Worm (Caenorhabditis elegans) whole organism, mixed stage, embryonic: Measurements from ENCODE around the gene nhr-249.

Experiments used
- M03D4.4 ChIP-seq: sonication (generic microtip); optimal IDR thresholded peaks from 2 replicates; lab custom pipeline; 2017; ENCODE audit warnings: mild to moderate bottlenecking, missing genetic modification characterization, missing compliant biosample characterization
- bed-3 ChIP-seq: fragments of 200-800 bp; sonication (Bioruptor generic); optimal IDR thresholded peaks from 3 replicates; lab custom pipeline; 2018; ENCODE audit warnings: mild to moderate bottlenecking, missing genetic modification characterization, moderate library complexity, missing compliant biosample characterization
- blmp-1 ChIP-seq: fragments of 150-350 bp; optimal IDR thresholded peaks from 2 replicates; lab custom pipeline; 2014; ENCODE audit warnings: missing biosample characterization, missing genetic modification characterization
- ceh-39 ChIP-seq: fragments of 150-350 bp; optimal IDR thresholded peaks from 2 replicates; lab custom pipeline; 2014; ENCODE audit warnings: missing biosample characterization, missing genetic modification characterization
- ceh-43 ChIP-seq: fragments of 200-800 bp; sonication (Bioruptor generic); optimal IDR thresholded peaks from 2 replicates; lab custom pipeline; 2018; ENCODE audit warnings: mild to moderate bottlenecking, missing genetic modification characterization, moderate library complexity, missing compliant biosample characterization
- ceh-83 ChIP-seq: fragments of 200-800 bp; sonication (Bioruptor generic); optimal IDR thresholded peaks from 2 replicates; lab custom pipeline; 2018; ENCODE audit warnings: mild to moderate bottlenecking, missing genetic modification characterization, missing compliant biosample characterization
- ces-1 ChIP-seq: fragments of 150-350 bp; optimal IDR thresholded peaks from 2 replicates; lab custom pipeline; 2014; ENCODE audit warnings: missing biosample characterization, missing genetic modification reagents, missing genetic modification characterization
- cnd-1 ChIP-seq: fragments of 200-800 bp; sonication (Bioruptor generic); optimal IDR thresholded peaks from 2 replicates; lab custom pipeline; 2018; ENCODE audit warnings: mild to moderate bottlenecking, missing genetic modification characterization, missing compliant biosample characterization
- drap-1 ChIP-seq: fragments of 200-800 bp; sonication (Bioruptor generic); optimal IDR thresholded peaks from 3 replicates; lab custom pipeline; 2018; ENCODE audit warnings: mild to moderate bottlenecking, missing genetic modification characterization, missing compliant biosample characterization
- elt-1 ChIP-seq: sonication (generic microtip); optimal IDR thresholded peaks from 2 replicates; lab custom pipeline; 2017; ENCODE audit warnings: missing genetic modification characterization, mild to moderate bottlenecking, missing compliant biosample characterization, antibody characterized with exemption, moderate library complexity, borderline replicate concordance; ENCODE audit not compliant: insufficient read depth
- elt-3 ChIP-seq: fragments of 150-350 bp; optimal IDR thresholded peaks from 2 replicates; lab custom pipeline; 2014; ENCODE audit warnings: missing biosample characterization, missing genetic modification characterization
- flh-1 ChIP-seq: fragments of 200-800 bp; sonication (Bioruptor generic); optimal IDR thresholded peaks from 2 replicates; lab custom pipeline; 2018; ENCODE audit warnings: mild to moderate bottlenecking, missing genetic modification characterization, moderate library complexity, missing compliant biosample characterization
- ham-2 ChIP-seq: fragments of 200-800 bp; sonication (Bioruptor generic); optimal IDR thresholded peaks from 2 replicates; lab custom pipeline; 2018; ENCODE audit warnings: mild to moderate bottlenecking, missing genetic modification characterization, missing compliant biosample characterization
- hlh-1 ChIP-seq: fragments of 150-350 bp; optimal IDR thresholded peaks from 2 replicates; lab custom pipeline; 2014; ENCODE audit warnings: missing biosample characterization, missing genetic modification reagents, missing genetic modification characterization
- lin-13 ChIP-seq: fragments of 150-350 bp; optimal IDR thresholded peaks from 2 replicates; lab custom pipeline; 2014; ENCODE audit warnings: missing biosample characterization, missing genetic modification characterization
- lin-32 ChIP-seq: fragments of 200-800 bp; sonication (Bioruptor generic); optimal IDR thresholded peaks from 2 replicates; lab custom pipeline; 2018; ENCODE audit warnings: mild to moderate bottlenecking, missing genetic modification characterization, missing compliant biosample characterization
- lsy-2 ChIP-seq: fragments of 150-350 bp; optimal IDR thresholded peaks from 2 replicates; lab custom pipeline; 2014; ENCODE audit warnings: missing biosample characterization, missing genetic modification characterization
- mab-5 ChIP-seq: fragments of 150-350 bp; optimal IDR thresholded peaks from 2 replicates; lab custom pipeline; 2014; ENCODE audit warnings: missing biosample characterization, missing genetic modification characterization
- mls-2 ChIP-seq: sonication (generic microtip); optimal IDR thresholded peaks from 2 replicates; lab custom pipeline; 2016; ENCODE audit warnings: mild to moderate bottlenecking, missing genetic modification characterization, moderate library complexity, missing compliant biosample characterization
- nhr-12 ChIP-seq: fragments of 150-350 bp; optimal IDR thresholded peaks from 2 replicates; lab custom pipeline; 2014; ENCODE audit warnings: missing biosample characterization, missing genetic modification characterization
- nhr-2 ChIP-seq: fragments of 150-350 bp; optimal IDR thresholded peaks from 2 replicates; lab custom pipeline; 2014; ENCODE audit warnings: missing biosample characterization, missing genetic modification characterization
- nhr-237 ChIP-seq: fragments of 150-350 bp; optimal IDR thresholded peaks from 2 replicates; lab custom pipeline; 2014; ENCODE audit warnings: missing biosample characterization, missing genetic modification characterization
- nhr-28 ChIP-seq: fragments of 150-350 bp; optimal IDR thresholded peaks from 2 replicates; lab custom pipeline; 2014; ENCODE audit warnings: missing biosample characterization, missing genetic modification characterization
- nhr-76 ChIP-seq: sonication (generic microtip); optimal IDR thresholded peaks from 2 replicates; lab custom pipeline; 2017; ENCODE audit warnings: missing biosample characterization, missing genetic modification characterization
- sem-2 ChIP-seq: fragments of 200-800 bp; sonication (Bioruptor generic); optimal IDR thresholded peaks from 2 replicates; lab custom pipeline; 2018; ENCODE audit warnings: mild to moderate bottlenecking, missing genetic modification characterization, missing compliant biosample characterization
- snpc-4 ChIP-seq: fragments of 150-350 bp; optimal IDR thresholded peaks from 2 replicates; lab custom pipeline; 2014; ENCODE audit warnings: missing biosample characterization, missing genetic modification characterization
- sptf-1 ChIP-seq: sonication (generic microtip); optimal IDR thresholded peaks from 2 replicates; lab custom pipeline; 2017; ENCODE audit warnings: mild to moderate bottlenecking, missing genetic modification characterization, moderate library complexity, missing compliant biosample characterization
- tbx-8 ChIP-seq: fragments of 200-800 bp; sonication (Bioruptor generic); optimal IDR thresholded peaks from 2 replicates; lab custom pipeline; 2018; ENCODE audit warnings: mild to moderate bottlenecking, missing genetic modification characterization, moderate library complexity, missing compliant biosample characterization
- unc-120 ChIP-seq: sonication (generic microtip); optimal IDR thresholded peaks from 2 replicates; lab custom pipeline; 2017; ENCODE audit warnings: missing genetic modification characterization, missing compliant biosample characterization; ENCODE audit not compliant: poor library complexity, severe bottlenecking
- unc-39 ChIP-seq: fragments of 150-350 bp; optimal IDR thresholded peaks from 2 replicates; lab custom pipeline; 2014; ENCODE audit warnings: missing biosample characterization, missing genetic modification characterization
- unc-62 ChIP-seq: fragments of 150-350 bp; optimal IDR thresholded peaks from 2 replicates; lab custom pipeline; 2014; ENCODE audit warnings: missing biosample characterization, missing genetic modification reagents, missing genetic modification characterization
- ztf-11 ChIP-seq: fragments of 150-350 bp; optimal IDR thresholded peaks from 2 replicates; lab custom pipeline; 2014; ENCODE audit warnings: missing biosample characterization, missing genetic modification characterization

nhr-249 gene

DNA sequence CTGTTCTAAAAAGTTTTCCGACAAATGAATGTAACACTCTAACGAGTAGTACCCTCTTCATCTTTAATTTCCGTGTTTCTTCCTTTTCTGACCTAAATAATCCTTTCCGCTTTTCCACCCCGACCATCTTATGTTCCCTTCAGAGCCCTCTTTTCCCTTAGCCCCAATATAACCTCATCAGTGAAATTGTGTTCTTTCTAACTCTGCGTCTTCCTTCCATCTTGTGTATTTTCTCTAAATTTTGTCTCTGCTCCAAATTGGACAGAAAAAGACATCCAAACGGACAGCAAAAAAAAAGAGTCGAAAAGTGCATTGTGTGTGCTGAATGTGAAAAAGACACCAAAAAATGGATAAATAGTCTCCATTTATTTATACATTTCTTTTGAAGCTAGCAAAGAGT, 12.8 kb downstream of the nhr-249 start:
- peak; percentile 98 for TF ChIP-seq ces-1 (GFP tag; lab: Kevin White, UChicago)
- no peak for TF ChIP-seq nhr-76 (tag; lab: Kevin White, UChicago)

DNA sequence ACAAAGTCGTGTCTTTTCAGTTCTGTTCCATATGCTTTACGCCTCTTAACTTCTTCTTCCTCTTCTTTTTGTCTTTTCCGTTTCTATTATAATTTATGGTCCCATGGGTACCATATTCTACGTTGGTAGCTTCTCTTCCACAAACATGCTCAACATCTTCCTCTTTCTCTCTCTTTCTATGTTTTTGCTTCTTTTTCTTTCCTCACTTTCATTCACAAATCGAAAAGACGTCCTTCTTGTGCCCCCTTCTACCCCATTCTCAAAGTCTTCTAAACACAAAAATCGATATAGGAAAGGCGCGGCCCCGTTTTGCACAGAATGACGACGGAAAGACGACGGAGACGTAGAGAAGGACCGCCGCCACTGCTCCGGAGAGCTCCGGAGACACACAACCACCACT, 13.6 kb downstream of the nhr-249 start:
- peak; percentile 11 for TF ChIP-seq mls-2 (tag; lab: Kevin White, UChicago)
- TF ChIP-seq ceh-39 (tag; lab: Kevin White, UChicago), result no peak
- peak; percentile 37 for TF ChIP-seq ces-1 (GFP tag; lab: Kevin White, UChicago)
- no peak for TF ChIP-seq lin-32 (GFP tag; lab: Kevin White, UChicago)
- no peak for TF ChIP-seq M03D4.4 (tag; lab: Kevin White, UChicago)
- no peak for TF ChIP-seq bed-3

DNA sequence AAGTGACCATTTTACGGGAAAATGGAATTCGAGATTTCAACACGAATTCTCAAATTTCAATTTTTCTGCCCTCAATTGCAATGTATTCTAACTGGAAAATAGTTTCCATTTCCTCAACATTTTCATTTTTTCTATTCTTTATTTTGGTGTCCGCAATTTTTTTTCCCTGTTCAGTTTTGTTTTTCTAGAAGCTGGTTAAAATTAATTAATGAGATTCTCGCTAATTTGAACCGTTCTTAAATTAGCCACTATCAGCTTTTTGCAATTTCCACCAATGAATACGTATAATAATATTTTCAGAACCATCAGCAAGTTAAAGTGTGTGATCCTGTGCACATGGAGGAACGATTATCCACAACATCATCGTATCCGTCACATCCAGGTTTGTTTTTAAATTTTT, 15.0 kb downstream of the nhr-249 start, which contains the start of gene jnk-1:
TSS of gene jnk-1 (plus strand) at position 301 of the 400 bp plus-strand sequence.
- no peak for TF ChIP-seq bed-3
- TF ChIP-seq lin-13 (tag; lab: Kevin White, UChicago), result no peak
- TF ChIP-seq lin-32 (GFP tag; lab: Kevin White, UChicago), result no peak
- no peak for TF ChIP-seq snpc-4
- TF ChIP-seq nhr-76 (tag; lab: Kevin White, UChicago), result no peak
- TF ChIP-seq ces-1 (GFP tag; lab: Kevin White, UChicago), result no peak
- no peak for TF ChIP-seq sem-2
- TF ChIP-seq unc-120 (tag; lab: Kevin White, UChicago), result no peak
- TF ChIP-seq hlh-1 (tag; lab: Kevin White, UChicago), result no peak
- TF ChIP-seq mls-2 (tag; lab: Kevin White, UChicago), result no peak
- TF ChIP-seq nhr-28 (tag; lab: Kevin White, UChicago), result no peak
- no peak for TF ChIP-seq unc-39 (tag; lab: Kevin White, UChicago)
- no peak for TF ChIP-seq drap-1 (GFP tag; lab: Kevin White, UChicago)
- no peak for TF ChIP-seq blmp-1
- TF ChIP-seq flh-1, result no peak

DNA sequence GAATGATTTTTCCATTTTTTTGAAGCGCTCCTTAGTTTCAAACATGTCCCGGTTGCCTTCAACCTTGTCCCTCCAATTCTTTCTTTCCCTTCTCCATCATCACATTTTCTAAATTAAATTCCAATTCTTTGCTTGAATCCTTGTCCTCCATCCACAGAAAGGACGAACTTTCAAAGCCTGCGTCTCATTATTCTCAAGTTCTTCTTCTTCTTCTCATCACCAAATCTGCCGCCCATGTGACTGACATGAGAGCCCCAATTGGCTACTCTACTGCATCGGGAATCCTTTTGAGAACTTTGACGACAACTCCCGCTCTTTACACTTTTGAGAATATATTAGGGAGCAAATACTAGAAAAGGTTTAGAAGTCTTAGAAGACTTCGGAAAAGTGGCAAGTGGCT, 15.7 kb downstream of the nhr-249 start:
- TF ChIP-seq ces-1 (GFP tag; lab: Kevin White, UChicago) (peak; percentile 96), bed-3 (no peak)

DNA sequence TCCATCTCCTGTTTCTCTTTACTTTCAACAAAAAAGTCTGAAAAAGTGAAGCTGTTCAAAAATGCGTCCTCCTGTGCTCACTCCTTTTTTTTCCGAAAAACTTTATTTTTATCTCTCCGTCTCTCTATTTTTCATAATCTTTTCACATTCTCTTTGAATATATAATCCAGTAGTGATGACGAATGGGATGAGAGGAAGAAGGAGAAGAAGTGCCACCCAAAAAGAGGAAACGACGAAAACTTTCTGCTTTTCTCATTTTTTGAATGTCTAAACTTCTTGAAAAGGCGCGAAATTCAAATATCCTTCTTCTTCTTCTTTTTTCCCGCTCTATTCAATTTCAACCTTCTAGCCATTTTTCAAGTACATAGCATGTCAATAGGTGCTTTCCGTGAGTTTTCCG, 17.6 kb downstream of the nhr-249 start:
- TF ChIP-seq ces-1 (GFP tag; lab: Kevin White, UChicago) (peak; percentile 4), blmp-1 (no peak), nhr-76 (tag; lab: Kevin White, UChicago) (no peak)

DNA sequence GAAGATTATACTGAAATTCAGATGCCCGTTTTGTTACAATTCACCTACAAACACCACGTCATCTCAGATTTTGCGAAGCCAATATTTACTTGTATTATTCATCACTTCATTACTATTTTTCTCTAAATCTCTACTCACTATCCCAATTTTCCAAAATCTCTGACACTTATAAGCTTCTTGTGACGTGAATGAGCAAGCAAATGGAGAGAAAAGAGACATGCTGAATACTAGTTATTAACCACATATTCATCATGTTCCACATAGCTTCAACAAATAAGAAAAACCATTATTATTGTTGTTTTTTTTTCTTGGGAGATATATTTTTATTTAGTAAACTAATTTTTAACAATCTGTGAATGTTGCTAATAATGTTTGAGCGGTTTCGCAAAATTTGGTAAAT, 21.1 kb downstream of the nhr-249 start:
- TF ChIP-seq tbx-8 (GFP tag; lab: Kevin White, UChicago) (no peak), flh-1 (no peak), unc-62 (no peak), drap-1 (GFP tag; lab: Kevin White, UChicago) (no peak), elt-3 (no peak), elt-1 (tag; lab: Kevin White, UChicago) (no peak), ces-1 (GFP tag; lab: Kevin White, UChicago) (peak; percentile 8), nhr-12 (tag; lab: Kevin White, UChicago) (no peak), nhr-237 (tag; lab: Kevin White, UChicago) (no peak)

DNA sequence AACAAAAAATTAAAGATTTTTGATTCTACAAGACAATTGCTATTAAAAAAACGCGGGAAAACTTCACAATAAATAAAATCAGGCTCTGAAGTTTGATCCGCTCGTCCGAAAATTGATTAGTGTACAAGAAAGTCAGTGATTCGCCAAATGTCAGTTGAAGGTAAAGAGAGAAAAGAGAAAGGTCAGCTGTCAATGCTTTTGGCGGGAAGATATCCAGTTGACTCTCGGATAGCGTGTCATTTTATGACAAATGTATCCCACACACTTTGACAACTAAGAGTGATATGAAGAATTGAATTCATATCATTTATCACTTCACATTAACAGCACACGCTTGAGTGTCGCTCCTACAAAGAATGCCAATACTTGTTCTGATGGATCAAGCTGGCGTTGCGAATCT, 25.5 kb downstream of the nhr-249 start:
- peak; percentile 92 for TF ChIP-seq hlh-1 (tag; lab: Kevin White, UChicago)
- peak; percentile 27 for TF ChIP-seq unc-120 (tag; lab: Kevin White, UChicago)
- no peak for TF ChIP-seq mab-5 (tag; lab: Kevin White, UChicago)
- TF ChIP-seq flh-1, result no peak
- TF ChIP-seq ztf-11 (tag; lab: Kevin White, UChicago), result no peak
- TF ChIP-seq unc-62, result peak; percentile 95

DNA sequence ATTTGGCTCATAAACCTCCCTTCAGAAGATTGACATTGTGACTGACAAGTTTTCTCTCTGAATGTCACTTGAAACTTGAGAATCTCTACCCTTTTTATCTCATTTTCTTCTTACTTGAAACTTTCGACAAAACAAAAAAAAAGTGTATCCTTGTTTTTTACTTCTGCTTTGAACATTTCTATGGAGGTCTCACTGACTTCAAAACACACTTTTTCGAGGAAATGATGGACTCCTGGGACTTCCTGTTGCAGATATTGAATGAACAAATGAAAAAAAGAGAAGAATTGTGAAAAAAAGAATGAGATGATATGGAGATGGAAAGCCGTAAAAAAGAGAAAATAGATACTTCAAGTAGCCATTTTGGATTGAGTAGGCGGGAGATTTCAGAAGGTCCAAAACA, 31.2 kb downstream of the nhr-249 start:
- TF ChIP-seq elt-1 (tag; lab: Kevin White, UChicago) (no peak), blmp-1 (no peak), unc-62 (no peak), sptf-1 (tag; lab: Kevin White, UChicago) (no peak), cnd-1 (tag; lab: Kevin White, UChicago) (no peak), ceh-83 (GFP tag; lab: Kevin White, UChicago) (no peak), nhr-237 (tag; lab: Kevin White, UChicago) (no peak), snpc-4 (no peak), elt-3 (no peak), ceh-43 (GFP tag; lab: Kevin White, UChicago) (no peak), nhr-12 (tag; lab: Kevin White, UChicago) (no peak), ham-2 (GFP tag; lab: Kevin White, UChicago) (no peak), flh-1 (no peak), M03D4.4 (tag; lab: Kevin White, UChicago) (no peak), lsy-2 (no peak), ceh-39 (tag; lab: Kevin White, UChicago) (no peak), nhr-2 (no peak), hlh-1 (tag; lab: Kevin White, UChicago) (no peak), lin-13 (tag; lab: Kevin White, UChicago) (no peak)
- TF ChIP-seq, all 35 proteins: peak for 0
